Worm (Caenorhabditis elegans): ENCODE results near the gene T22F3.7.

DNA sequence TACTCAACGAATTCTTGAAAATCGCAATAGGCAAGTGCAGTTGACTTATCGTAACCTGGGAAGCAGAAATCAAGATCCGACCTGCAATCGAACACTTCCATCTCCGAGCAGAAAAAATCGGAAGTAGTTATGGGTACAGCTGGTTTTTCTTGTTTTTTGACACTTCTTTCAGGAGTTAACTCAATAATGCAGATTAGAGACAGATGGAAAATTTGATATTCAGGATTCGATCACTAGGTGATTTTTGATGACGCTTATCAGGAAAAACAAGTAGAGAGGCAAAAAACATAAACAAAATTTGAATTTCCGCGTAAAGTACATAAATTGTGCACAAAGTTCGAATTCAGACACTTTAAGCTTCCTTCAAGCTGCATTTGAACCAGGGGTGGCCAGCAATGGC lies 51.7 kb downstream of the T22F3.7 start, which contains the start of gene srw-130:
- TF ChIP-seq Y56A3A.18 (GFP tag; IDR thresholded peaks at IDR 0.05) (no peak), B0035.1 (tag; optimal IDR thresholded peaks at IDR 0.05) (no peak), egrh-3 (GFP tag; IDR thresholded peaks at IDR 0.05) (no peak), ceh-40 (GFP tag; IDR thresholded peaks at IDR 0.05) (no peak), pha-4 (tag; optimal IDR thresholded peaks at IDR 0.05) (no peak), ZK185.1 (tag; optimal IDR thresholded peaks at IDR 0.05; ENCODE audit: poor library complexity, severe bottlenecking) (no peak)
